Fruit fly (Drosophila melanogaster): ENCODE measurements around the gene CG46025.

dm6 chr2L:7795859-7796258 lies 41.9 kb downstream of the CG46025 start, which contains the start of gene LKRSDH:
- no peak for TF ChIP-seq brk (GFP tag; optimal IDR thresholded peaks at IDR 0.05)
- TF ChIP-seq psq (GFP tag; optimal IDR thresholded peaks at IDR 0.05), result no peak
- TF ChIP-seq woc (GFP tag; optimal IDR thresholded peaks at IDR 0.05), result no peak
- no peak for TF ChIP-seq pan (optimal IDR thresholded peaks at IDR 0.05)
- TF ChIP-seq usp (GFP tag; optimal IDR thresholded peaks at IDR 0.05), result no peak

Measured in whole organism, wandering third instar larva.